Fruit fly (Drosophila melanogaster) Kc167 (cell line): ENCODE data around the gene ro.

Experiments
- Myc ChIP-seq: fragments of >200 bp; optimal IDR thresholded peaks from 2 replicates; lab custom pipeline; 2017; ENCODE audit warnings: missing external identifiers
- Sin3A ChIP-seq: fragments of >200 bp; optimal IDR thresholded peaks from 2 replicates; lab custom pipeline; 2018; ENCODE audit warnings: missing external identifiers
- insv ChIP-seq: fragments of >200 bp; optimal IDR thresholded peaks from 3 replicates; lab custom pipeline; 2018; ENCODE audit warnings: missing external identifiers

DNA sequence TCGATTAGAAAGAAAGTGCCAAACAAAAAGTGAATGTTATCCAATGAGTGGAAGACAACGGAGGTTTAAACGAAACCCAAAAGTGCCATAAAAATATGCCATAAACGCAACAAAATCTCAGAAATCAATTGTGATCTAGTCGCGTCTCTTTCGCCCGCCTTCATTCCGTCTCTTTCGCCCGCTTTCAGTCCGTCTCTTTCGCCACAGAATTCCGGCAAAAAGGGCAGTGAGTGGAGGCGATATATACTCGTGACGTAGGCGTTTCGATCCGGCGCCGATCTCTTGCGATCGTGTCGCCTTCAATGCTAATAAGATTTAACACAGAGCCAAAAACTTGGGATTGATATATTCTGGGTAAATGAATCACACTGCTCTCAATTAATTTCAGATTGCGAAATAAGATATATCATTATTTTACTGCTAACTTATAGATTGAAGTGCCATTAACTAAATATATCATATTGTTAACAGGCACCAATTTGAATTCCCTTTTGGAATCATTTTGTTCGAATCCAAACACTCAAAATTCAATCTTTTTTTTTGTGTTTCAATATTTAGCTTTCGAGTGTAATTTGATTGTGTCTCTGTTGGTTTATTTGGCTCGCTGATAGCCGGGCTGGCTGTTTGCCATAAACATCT is 7.2 kb upstream of the ro start:
- TF ChIP-seq Myc (lab: Kevin White, UChicago) (no peak), Sin3A (lab: Kevin White, UChicago) (no peak), insv (lab: Kevin White, UChicago) (no peak)
